Fruit fly (Drosophila melanogaster) S2 (cell line): ENCODE results near the gene Glos.

ENCODE experiments used
- CG8478 ChIP-seq: fragments of >200 bp; optimal IDR thresholded peaks from 2 replicates; lab custom pipeline; 2018
- CTCF ChIP-seq, 2 experiments: fragments of >200 bp; optimal IDR thresholded peaks; 2 replicates each; lab custom pipeline; 2018

Glos gene

dm6 chrX:3968346-3969044, 32.2 kb downstream of the Glos start, which contains the start of gene CG6428:
TSS of gene CG6428 (minus strand) at chrX:3968655.
- TF ChIP-seq CG8478 (lab: Kevin White, UChicago) (no peak), CTCF (optimal IDR thresholded peaks at IDR 0.05; lab: Kevin White, UChicago) (no peak)

- no peak for TF ChIP-seq CTCF (optimal IDR thresholded peaks at IDR 0.05; lab: Kevin White, UChicago)
- no peak for TF ChIP-seq CG8478 (lab: Kevin White, UChicago)
Observed at dm6 chrX:3971250-3971649, 34.9 kb downstream of the Glos start, which contains the start of gene CG6414. TSS of gene CG6414 (minus strand) at chrX:3971350.
